ENCODE assay signal across 1 fruit fly cellular context in the genomic region with DNA sequence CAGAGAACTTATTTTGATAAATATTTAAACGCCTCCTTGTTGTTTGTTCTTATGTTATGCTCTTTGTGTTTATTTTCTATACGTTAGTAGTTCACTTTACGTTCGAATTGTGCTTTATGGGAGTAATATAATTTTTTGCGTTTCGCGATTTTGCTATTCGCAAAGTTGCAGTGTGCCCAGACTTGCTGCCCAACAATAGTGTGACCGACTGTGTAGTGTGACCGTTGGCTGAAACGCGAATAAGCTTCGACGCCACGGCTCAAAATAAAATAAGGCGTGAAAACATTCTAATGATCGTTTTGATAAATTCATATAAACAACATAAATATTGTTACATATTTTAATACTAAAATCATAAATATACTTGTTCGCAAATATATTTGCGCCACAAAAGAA.
A peak's percentile ranks its signal among the peaks of the same experiment; 100 is the strongest.
TF ChIP-seq lines count a peak whose summit lies in the region.

A gene (minus strand): TSS at position 213 of the 396 bp plus-strand sequence.

TF ChIP-seq in whole organism, embryonic, 481 proteins besides CTCF, POLR2A, EP300 and RAD21 (continued from another document):
- TF ChIP-seq Ets65A (GFP tag; lab: Kevin White, UChicago) (no peak), trem (tag; optimal IDR thresholded peaks at IDR 0.05; lab: Kevin White, UChicago) (peak; percentile 39), Gsc (GFP tag; IDR thresholded peaks at IDR 0.05; lab: Robert Waterston, UW) (no peak), NK7.1 (GFP tag; optimal IDR thresholded peaks at IDR 0.05; lab: Kevin White, UChicago) (no peak), crp (GFP tag; optimal IDR thresholded peaks at IDR 0.05; lab: Kevin White, UChicago) (peak in 1 of 2 experiments; percentile 26), CG12942 (GFP tag; optimal IDR thresholded peaks at IDR 0.05; lab: Kevin White, UChicago) (no peak), CG4854 (GFP tag; optimal IDR thresholded peaks at IDR 0.05; lab: Kevin White, UChicago) (no peak), YL-1 (GFP tag; optimal IDR thresholded peaks at IDR 0.05; lab: Kevin White, UChicago) (peak; percentile 52), sim (GFP tag; IDR thresholded peaks at IDR 0.05; lab: Robert Waterston, UW) (no peak), Mad (GFP tag; optimal IDR thresholded peaks at IDR 0.05; lab: Kevin White, UChicago) (no peak), CG4404 (GFP tag; IDR thresholded peaks at IDR 0.05; lab: Robert Waterston, UW) (no peak), maf-S (GFP tag; optimal IDR thresholded peaks at IDR 0.05; lab: Kevin White, UChicago) (no peak), bbx (GFP tag; IDR thresholded peaks at IDR 0.05; lab: Robert Waterston, UW; ENCODE audit: partially characterized antibody) (no peak), CG2120 (GFP tag; optimal IDR thresholded peaks at IDR 0.05; lab: Kevin White, UChicago) (no peak), zen (tag; optimal IDR thresholded peaks at IDR 0.05; lab: Kevin White, UChicago) (peak; percentile 17), CG15269 (tag; optimal IDR thresholded peaks at IDR 0.05; lab: Kevin White, UChicago) (no peak), oc (tag; optimal IDR thresholded peaks at IDR 0.05; lab: Kevin White, UChicago) (no peak), CG15011 (GFP tag; optimal IDR thresholded peaks at IDR 0.05; lab: Kevin White, UChicago) (no peak), CG14441 (GFP tag; IDR thresholded peaks at IDR 0.05; lab: Robert Waterston, UW) (no peak), vvl (GFP tag; IDR thresholded peaks at IDR 0.05; lab: Robert Waterston, UW) (no peak), CG4360 (GFP tag; IDR thresholded peaks at IDR 0.05; lab: Robert Waterston, UW) (no peak), CG3726 (GFP tag; IDR thresholded peaks at IDR 0.05; lab: Robert Waterston, UW) (no peak), CG14860 (GFP tag; IDR thresholded peaks at IDR 0.05; lab: Robert Waterston, UW; ENCODE audit: partially characterized antibody) (no peak), her (GFP tag; optimal IDR thresholded peaks at IDR 0.05; lab: Kevin White, UChicago) (no peak), CG15601 (tag; optimal IDR thresholded peaks at IDR 0.05; lab: Kevin White, UChicago) (peak; percentile 28), Tbp (GFP tag; optimal IDR thresholded peaks at IDR 0.05; lab: Kevin White, UChicago) (no peak), CG8478 (optimal IDR thresholded peaks at IDR 0.05; lab: Kevin White, UChicago) (no peak), Atf-2 (GFP tag; optimal IDR thresholded peaks at IDR 0.05; lab: Kevin White, UChicago) (no peak), sens (GFP tag; lab: Kevin White, UChicago) (no peak), CG12071 (GFP tag; optimal IDR thresholded peaks at IDR 0.05; lab: Kevin White, UChicago) (no peak), CG17829 (tag; optimal IDR thresholded peaks at IDR 0.05; lab: Kevin White, UChicago) (peak; percentile 21), pfk (GFP tag; optimal IDR thresholded peaks at IDR 0.05; lab: Kevin White, UChicago) (no peak), E2f2 (GFP tag; IDR thresholded peaks at IDR 0.05; lab: Robert Waterston, UW) (no peak), gcm (GFP tag; optimal IDR thresholded peaks at IDR 0.05; lab: Kevin White, UChicago) (no peak), lbe (GFP tag; optimal IDR thresholded peaks at IDR 0.05; lab: Kevin White, UChicago) (peak; percentile 35), H2.0 (GFP tag; IDR thresholded peaks at IDR 0.05; lab: Robert Waterston, UW) (no peak), ERR (GFP tag; optimal IDR thresholded peaks at IDR 0.05; lab: Kevin White, UChicago) (no peak), Ptx1 (GFP tag; IDR thresholded peaks at IDR 0.05; lab: Robert Waterston, UW) (no peak), MESR4 (GFP tag; optimal IDR thresholded peaks at IDR 0.05; lab: Kevin White, UChicago) (peak; percentile 48), fru (optimal IDR thresholded peaks at IDR 0.05; lab: Kevin White, UChicago) (no peak), CG7963 (GFP tag; IDR thresholded peaks at IDR 0.05; lab: Robert Waterston, UW; ENCODE audit: partially characterized antibody) (no peak), stc (GFP tag; IDR thresholded peaks at IDR 0.05; lab: Robert Waterston, UW) (no peak), lmd (GFP tag; IDR thresholded peaks at IDR 0.05; lab: Robert Waterston, UW) (no peak), Lpt (GFP tag; optimal IDR thresholded peaks at IDR 0.05; lab: Kevin White, UChicago) (no peak), HmgD (GFP tag; optimal IDR thresholded peaks at IDR 0.05; lab: Kevin White, UChicago) (no peak), ara (GFP tag; IDR thresholded peaks at IDR 0.05; lab: Robert Waterston, UW) (no peak), Meics (GFP tag; optimal IDR thresholded peaks at IDR 0.05; lab: Kevin White, UChicago) (no peak), Lim3 (GFP tag; IDR thresholded peaks at IDR 0.05; lab: Robert Waterston, UW) (no peak), CG15479 (GFP tag; optimal IDR thresholded peaks at IDR 0.05; lab: Kevin White, UChicago) (no peak), CG1602 (GFP tag; optimal IDR thresholded peaks at IDR 0.05; lab: Kevin White, UChicago) (no peak), CrebB (tag; optimal IDR thresholded peaks at IDR 0.05; lab: Kevin White, UChicago) (no peak), BEAF-32 (GFP tag; optimal IDR thresholded peaks at IDR 0.05; lab: Kevin White, UChicago) (peak; percentile 43), bcd (GFP tag; optimal IDR thresholded peaks at IDR 0.05; lab: Kevin White, UChicago) (no peak), CG30020 (tag; optimal IDR thresholded peaks at IDR 0.05; lab: Kevin White, UChicago) (peak; percentile 19), unpg (GFP tag; optimal IDR thresholded peaks at IDR 0.05; lab: Kevin White, UChicago) (no peak), Lhr (GFP tag; optimal IDR thresholded peaks at IDR 0.05; lab: Kevin White, UChicago) (peak; percentile 53), CG2889 (GFP tag; IDR thresholded peaks at IDR 0.05; lab: Robert Waterston, UW) (no peak), CG3407 (GFP tag; optimal IDR thresholded peaks at IDR 0.05; lab: Kevin White, UChicago) (no peak), CG11456 (GFP tag; IDR thresholded peaks at IDR 0.05; lab: Robert Waterston, UW) (no peak), CG17328 (GFP tag; IDR thresholded peaks at IDR 0.05; lab: Robert Waterston, UW) (no peak), CG7745 (tag; optimal IDR thresholded peaks at IDR 0.05; lab: Kevin White, UChicago) (no peak), CG1603 (tag; optimal IDR thresholded peaks at IDR 0.05; lab: Kevin White, UChicago) (peak; percentile 65), az2 (GFP tag; optimal IDR thresholded peaks at IDR 0.05; lab: Kevin White, UChicago) (no peak), CG32532 (GFP tag; IDR thresholded peaks at IDR 0.05; lab: Robert Waterston, UW) (no peak), ac (GFP tag; optimal IDR thresholded peaks at IDR 0.05; lab: Kevin White, UChicago) (no peak), ap (GFP tag; IDR thresholded peaks at IDR 0.05; lab: Robert Waterston, UW) (no peak), Dp (GFP tag; optimal IDR thresholded peaks at IDR 0.05; lab: Kevin White, UChicago) (peak; percentile 18), Camta (GFP tag; optimal IDR thresholded peaks at IDR 0.05; lab: Kevin White, UChicago) (no peak), CG18011 (GFP tag; optimal IDR thresholded peaks at IDR 0.05; lab: Kevin White, UChicago) (no peak), Poxn (GFP tag; IDR thresholded peaks at IDR 0.05; lab: Robert Waterston, UW) (no peak), Dll (GFP tag; IDR thresholded peaks at IDR 0.05; lab: Robert Waterston, UW; ENCODE audit: partially characterized antibody) (no peak), Gug (GFP tag; IDR thresholded peaks at IDR 0.05; lab: Robert Waterston, UW) (no peak), CG12744 (GFP tag; optimal IDR thresholded peaks at IDR 0.05; lab: Kevin White, UChicago) (no peak), so (GFP tag; IDR thresholded peaks at IDR 0.05; lab: Robert Waterston, UW) (no peak), fd64A (GFP tag; optimal IDR thresholded peaks at IDR 0.05; lab: Kevin White, UChicago) (no peak), CG4707 (GFP tag; optimal IDR thresholded peaks at IDR 0.05; lab: Kevin White, UChicago) (no peak), sima (GFP tag; optimal IDR thresholded peaks at IDR 0.05; lab: Kevin White, UChicago) (no peak), CG33557 (GFP tag; optimal IDR thresholded peaks at IDR 0.05; lab: Kevin White, UChicago) (no peak), CG13296 (GFP tag; optimal IDR thresholded peaks at IDR 0.05; lab: Kevin White, UChicago) (no peak), org-1 (GFP tag; optimal IDR thresholded peaks at IDR 0.05; lab: Kevin White, UChicago) (no peak), CG33213 (GFP tag; optimal IDR thresholded peaks at IDR 0.05; lab: Kevin White, UChicago) (no peak), pzg (GFP tag; optimal IDR thresholded peaks at IDR 0.05; lab: Kevin White, UChicago) (peak; percentile 73), Bdp1 (GFP tag; optimal IDR thresholded peaks at IDR 0.05; lab: Kevin White, UChicago) (no peak), ato (GFP tag; IDR thresholded peaks at IDR 0.05; lab: Robert Waterston, UW; ENCODE audit: partially characterized antibody) (no peak), NfI (GFP tag; optimal IDR thresholded peaks at IDR 0.05; lab: Kevin White, UChicago) (no peak), repo (GFP tag; optimal IDR thresholded peaks at IDR 0.05; lab: Kevin White, UChicago) (no peak), Fer1 (GFP tag; optimal IDR thresholded peaks at IDR 0.05; lab: Kevin White, UChicago) (no peak), HLH3B (GFP tag; IDR thresholded peaks at IDR 0.05; lab: Robert Waterston, UW) (no peak), stwl (tag; optimal IDR thresholded peaks at IDR 0.05; lab: Kevin White, UChicago) (peak; percentile 60), mam (GFP tag; optimal IDR thresholded peaks at IDR 0.05; lab: Kevin White, UChicago) (no peak), CG3995 (GFP tag; optimal IDR thresholded peaks at IDR 0.05; lab: Kevin White, UChicago) (peak; percentile 48), Xrp1 (GFP tag; IDR thresholded peaks at IDR 0.05; lab: Robert Waterston, UW) (no peak)
TF ChIP-seq in whole organism, embryonic: peak in this region for 40.
